Worm (Caenorhabditis elegans) whole organism, L1 larva: ENCODE measurements around the gene T28A11.2.

Experiments used
- mab-9 ChIP-seq: fragments of 200-800 bp; sonication (Bioruptor generic); IDR thresholded peaks from 2 replicates; pipeline ENCODE4 v1.3.6; 2022; ENCODE audit warnings: missing genetic modification reagents, missing genetic modification characterization, missing compliant biosample characterization
- unc-130 ChIP-seq: fragments of 150-350 bp; optimal IDR thresholded peaks from 2 replicates; lab custom pipeline; 2017; ENCODE audit warnings: missing biosample characterization, missing genetic modification characterization, inconsistent platforms
- zag-1 ChIP-seq: fragments of 150-350 bp; optimal IDR thresholded peaks from 2 replicates; lab custom pipeline; 2014; ENCODE audit warnings: missing biosample characterization, missing genetic modification characterization

- TF ChIP-seq unc-130 (tag; lab: Kevin White, UChicago) (no peak), mab-9 (GFP tag; lab: Robert Waterston, UW) (no peak), zag-1 (tag; lab: Kevin White, UChicago) (no peak)
These were observed 35.5 kb upstream of the T28A11.2 start, which contains the start of gene srj-7 for ce11 chrV:3244703-3245102.
